Fruit fly (Drosophila melanogaster): ENCODE data around the gene CG17982.

The CG17982 gene

dm6 chrX:8178165-8178955, 34.7 kb upstream of the CG17982 start, which contains the start of gene sdt (continued):
- TF ChIP-seq CG11762 (GFP tag; optimal IDR thresholded peaks at IDR 0.05; ENCODE audit: insufficient read depth) (no peak), vri (GFP tag; optimal IDR thresholded peaks at IDR 0.05) (no peak), lz (GFP tag; optimal IDR thresholded peaks at IDR 0.05) (no peak), salr (GFP tag; optimal IDR thresholded peaks at IDR 0.05) (no peak), Eip75B (GFP tag; optimal IDR thresholded peaks at IDR 0.05) (no peak)

DNA sequence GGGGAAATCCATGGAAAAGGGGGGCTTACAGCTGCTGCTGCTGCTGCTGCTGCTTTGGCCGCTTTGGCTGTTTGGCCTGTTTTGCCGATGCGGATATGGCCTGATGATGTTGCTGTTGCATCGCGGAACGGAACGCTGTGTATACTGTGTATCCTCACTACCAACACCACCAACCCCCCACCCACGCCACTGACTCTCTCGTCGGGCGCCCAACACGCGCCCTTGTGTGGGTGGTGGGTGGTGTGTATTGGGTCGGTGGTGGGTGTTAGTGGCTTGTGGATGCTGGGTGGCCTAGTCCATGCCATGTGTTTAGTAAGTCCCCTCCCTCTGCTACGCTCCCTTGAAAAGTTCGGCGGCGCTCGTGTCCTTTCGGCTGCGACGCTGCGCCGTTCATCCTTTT, 34.1 kb upstream of the CG17982 start:
- no peak for TF ChIP-seq Blimp-1 (GFP tag; optimal IDR thresholded peaks at IDR 0.05)
- peak; percentile 65 for TF ChIP-seq CG7368 (GFP tag; optimal IDR thresholded peaks at IDR 0.05)

DNA sequence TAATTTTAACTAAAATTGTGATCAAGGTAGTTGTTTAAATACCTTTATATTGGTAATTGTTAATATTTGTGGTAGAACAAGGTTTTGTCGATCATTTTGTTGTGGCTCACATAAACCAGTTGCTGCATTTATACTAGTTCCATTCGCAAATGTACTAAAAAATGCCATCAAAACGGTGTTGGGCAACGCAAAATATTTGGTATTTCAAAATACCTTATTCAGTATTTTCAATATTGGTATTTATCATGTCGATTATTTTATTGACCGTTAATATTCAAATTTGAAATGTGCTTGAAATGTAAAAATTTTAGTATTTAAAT, 33.4 kb upstream of the CG17982 start, which contains the start of gene slpr:
Gene slpr (minus strand): TSS at position 156 of the 320 bp plus-strand sequence.
- TF ChIP-seq achi (GFP tag; optimal IDR thresholded peaks at IDR 0.05) (no peak), svp (GFP tag) (peak; percentile 60), CG9139 (GFP tag; optimal IDR thresholded peaks at IDR 0.05) (no peak), Met (GFP tag; optimal IDR thresholded peaks at IDR 0.05) (no peak), Eip78C (GFP tag) (no peak)

DNA sequence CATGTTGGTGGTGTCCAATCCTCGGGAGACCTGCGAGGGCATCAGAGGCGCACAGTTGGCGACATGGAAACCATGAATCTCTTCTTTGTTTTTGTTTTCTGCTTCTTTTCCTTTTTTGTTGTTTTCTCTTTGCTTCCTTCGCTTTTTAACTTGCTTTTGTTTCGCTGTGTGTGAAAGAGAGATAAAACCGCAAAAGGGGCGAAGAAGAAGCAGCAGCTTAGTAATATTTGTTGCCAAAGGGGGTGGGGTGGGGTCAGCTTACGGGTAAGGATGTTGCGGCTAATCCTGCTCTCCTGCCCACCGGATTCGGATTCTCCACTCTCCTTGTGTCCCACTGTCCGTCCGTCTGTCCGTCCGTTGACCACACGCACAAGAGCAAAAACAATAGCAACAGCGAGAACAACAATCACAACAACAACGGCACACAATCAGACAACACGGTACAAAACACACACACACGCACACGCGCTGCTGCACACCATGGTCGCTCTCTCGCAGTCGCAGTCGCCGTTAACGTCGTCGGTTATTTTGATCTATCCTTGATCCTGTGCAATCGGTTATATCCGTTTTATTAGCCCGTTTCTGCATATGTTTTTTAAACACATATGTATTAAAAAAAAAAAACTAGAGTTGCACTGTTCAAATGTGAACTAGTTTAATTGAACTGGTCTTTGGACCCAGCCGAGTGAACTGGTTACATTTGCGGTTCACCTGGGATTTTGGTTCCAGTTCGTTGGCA, 32.8 kb upstream of the CG17982 start:
- TF ChIP-seq CG11762 (GFP tag; optimal IDR thresholded peaks at IDR 0.05; ENCODE audit: insufficient read depth) (no peak), CG3032 (tag; optimal IDR thresholded peaks at IDR 0.05) (peak; percentile 54), ss (GFP tag; optimal IDR thresholded peaks at IDR 0.05) (peak; percentile 52 to 58), CG11902 (GFP tag; optimal IDR thresholded peaks at IDR 0.05) (no peak), Hr38 (GFP tag; optimal IDR thresholded peaks at IDR 0.05) (no peak), eg (GFP tag; IDR thresholded peaks at IDR 0.05) (no peak), CG8632 (GFP tag; optimal IDR thresholded peaks at IDR 0.05) (no peak), CG6163 (GFP tag; IDR thresholded peaks at IDR 0.05) (peak; percentile 26; the same call in 1 of the 3 replicates), dac (GFP tag; optimal IDR thresholded peaks at IDR 0.05) (no peak), CG6808 (GFP tag; optimal IDR thresholded peaks at IDR 0.05) (peak; percentile 73), CG8119 (GFP tag; IDR thresholded peaks at IDR 0.05) (peak; percentile 46; the same call in 1 of the 3 replicates), CG6276 (GFP tag; optimal IDR thresholded peaks at IDR 0.05) (peak; percentile 38), CG9139 (GFP tag; optimal IDR thresholded peaks at IDR 0.05) (peak; percentile 38), spab (GFP tag; optimal IDR thresholded peaks at IDR 0.05) (peak; percentile 33), salr (GFP tag; optimal IDR thresholded peaks at IDR 0.05) (no peak), Hr39 (GFP tag; optimal IDR thresholded peaks at IDR 0.05) (no peak), CG6854 (GFP tag; optimal IDR thresholded peaks at IDR 0.05) (no peak), Eip93F (GFP tag; optimal IDR thresholded peaks at IDR 0.05) (no peak), CG32006 (GFP tag; optimal IDR thresholded peaks at IDR 0.05) (peak; percentile 8), Eip78C (GFP tag) (peak; percentile 56), dsx (GFP tag; optimal IDR thresholded peaks at IDR 0.05; ENCODE audit: poor library complexity, severe bottlenecking) (no peak), CG1621 (tag; optimal IDR thresholded peaks at IDR 0.05) (peak; percentile 66), fd59A (GFP tag; optimal IDR thresholded peaks at IDR 0.05) (no peak), Sox14 (GFP tag; optimal IDR thresholded peaks at IDR 0.05) (peak; percentile 16), lz (GFP tag; optimal IDR thresholded peaks at IDR 0.05) (no peak), CG15336 (GFP tag; IDR thresholded peaks at IDR 0.05) (0 out of 2 replicates have a peak, but pooled peaks have one; percentile 19)

Data from whole organism, prepupa.